Worm (Caenorhabditis elegans) whole organism, mixed stage, embryonic: ENCODE measurements around the gene C55C3.1.

Experiments
- M03D4.4 ChIP-seq: sonication (generic microtip); optimal IDR thresholded peaks from 2 replicates; lab custom pipeline; 2017; ENCODE audit warnings: mild to moderate bottlenecking, missing genetic modification characterization, missing compliant biosample characterization
- blmp-1 ChIP-seq: fragments of 150-350 bp; optimal IDR thresholded peaks from 2 replicates; lab custom pipeline; 2014; ENCODE audit warnings: missing biosample characterization, missing genetic modification characterization
- ceh-39 ChIP-seq: fragments of 150-350 bp; optimal IDR thresholded peaks from 2 replicates; lab custom pipeline; 2014; ENCODE audit warnings: missing biosample characterization, missing genetic modification characterization
- ceh-43 ChIP-seq: fragments of 200-800 bp; sonication (Bioruptor generic); optimal IDR thresholded peaks from 2 replicates; lab custom pipeline; 2018; ENCODE audit warnings: mild to moderate bottlenecking, missing genetic modification characterization, moderate library complexity, missing compliant biosample characterization
- ces-1 ChIP-seq: fragments of 150-350 bp; optimal IDR thresholded peaks from 2 replicates; lab custom pipeline; 2014; ENCODE audit warnings: missing biosample characterization, missing genetic modification reagents, missing genetic modification characterization
- cnd-1 ChIP-seq: fragments of 200-800 bp; sonication (Bioruptor generic); optimal IDR thresholded peaks from 2 replicates; lab custom pipeline; 2018; ENCODE audit warnings: mild to moderate bottlenecking, missing genetic modification characterization, missing compliant biosample characterization
- elt-1 ChIP-seq: sonication (generic microtip); optimal IDR thresholded peaks from 2 replicates; lab custom pipeline; 2017; ENCODE audit warnings: missing genetic modification characterization, mild to moderate bottlenecking, missing compliant biosample characterization, antibody characterized with exemption, moderate library complexity, borderline replicate concordance; ENCODE audit not compliant: insufficient read depth
- elt-3 ChIP-seq: fragments of 150-350 bp; optimal IDR thresholded peaks from 2 replicates; lab custom pipeline; 2014; ENCODE audit warnings: missing biosample characterization, missing genetic modification characterization
- ham-2 ChIP-seq: fragments of 200-800 bp; sonication (Bioruptor generic); optimal IDR thresholded peaks from 2 replicates; lab custom pipeline; 2018; ENCODE audit warnings: mild to moderate bottlenecking, missing genetic modification characterization, missing compliant biosample characterization
- hlh-1 ChIP-seq: fragments of 150-350 bp; optimal IDR thresholded peaks from 2 replicates; lab custom pipeline; 2014; ENCODE audit warnings: missing biosample characterization, missing genetic modification reagents, missing genetic modification characterization
- lin-32 ChIP-seq: fragments of 200-800 bp; sonication (Bioruptor generic); optimal IDR thresholded peaks from 2 replicates; lab custom pipeline; 2018; ENCODE audit warnings: mild to moderate bottlenecking, missing genetic modification characterization, missing compliant biosample characterization
- lsy-2 ChIP-seq: fragments of 150-350 bp; optimal IDR thresholded peaks from 2 replicates; lab custom pipeline; 2014; ENCODE audit warnings: missing biosample characterization, missing genetic modification characterization
- mls-2 ChIP-seq: sonication (generic microtip); optimal IDR thresholded peaks from 2 replicates; lab custom pipeline; 2016; ENCODE audit warnings: mild to moderate bottlenecking, missing genetic modification characterization, moderate library complexity, missing compliant biosample characterization
- nhr-12 ChIP-seq: fragments of 150-350 bp; optimal IDR thresholded peaks from 2 replicates; lab custom pipeline; 2014; ENCODE audit warnings: missing biosample characterization, missing genetic modification characterization
- nhr-28 ChIP-seq: fragments of 150-350 bp; optimal IDR thresholded peaks from 2 replicates; lab custom pipeline; 2014; ENCODE audit warnings: missing biosample characterization, missing genetic modification characterization
- nhr-76 ChIP-seq: sonication (generic microtip); optimal IDR thresholded peaks from 2 replicates; lab custom pipeline; 2017; ENCODE audit warnings: missing biosample characterization, missing genetic modification characterization
- pha-4 ChIP-seq: fragments of 150-350 bp; optimal IDR thresholded peaks from 2 replicates; lab custom pipeline; 2018; ENCODE audit warnings: missing biosample characterization, missing genetic modification reagents, missing genetic modification characterization
- sem-2 ChIP-seq: fragments of 200-800 bp; sonication (Bioruptor generic); optimal IDR thresholded peaks from 2 replicates; lab custom pipeline; 2018; ENCODE audit warnings: mild to moderate bottlenecking, missing genetic modification characterization, missing compliant biosample characterization
- snpc-4 ChIP-seq: fragments of 150-350 bp; optimal IDR thresholded peaks from 2 replicates; lab custom pipeline; 2014; ENCODE audit warnings: missing biosample characterization, missing genetic modification characterization
- tbx-8 ChIP-seq: fragments of 200-800 bp; sonication (Bioruptor generic); optimal IDR thresholded peaks from 2 replicates; lab custom pipeline; 2018; ENCODE audit warnings: mild to moderate bottlenecking, missing genetic modification characterization, moderate library complexity, missing compliant biosample characterization
- unc-120 ChIP-seq: sonication (generic microtip); optimal IDR thresholded peaks from 2 replicates; lab custom pipeline; 2017; ENCODE audit warnings: missing genetic modification characterization, missing compliant biosample characterization; ENCODE audit not compliant: poor library complexity, severe bottlenecking
- unc-39 ChIP-seq: fragments of 150-350 bp; optimal IDR thresholded peaks from 2 replicates; lab custom pipeline; 2014; ENCODE audit warnings: missing biosample characterization, missing genetic modification characterization
- unc-62 ChIP-seq: fragments of 150-350 bp; optimal IDR thresholded peaks from 2 replicates; lab custom pipeline; 2014; ENCODE audit warnings: missing biosample characterization, missing genetic modification reagents, missing genetic modification characterization
- zip-8 ChIP-seq: fragments of 150-350 bp; optimal IDR thresholded peaks from 2 replicates; lab custom pipeline; 2014; ENCODE audit warnings: missing biosample characterization, missing genetic modification characterization
- ztf-11 ChIP-seq: fragments of 150-350 bp; optimal IDR thresholded peaks from 2 replicates; lab custom pipeline; 2014; ENCODE audit warnings: missing biosample characterization, missing genetic modification characterization

The C55C3.1 gene

DNA sequence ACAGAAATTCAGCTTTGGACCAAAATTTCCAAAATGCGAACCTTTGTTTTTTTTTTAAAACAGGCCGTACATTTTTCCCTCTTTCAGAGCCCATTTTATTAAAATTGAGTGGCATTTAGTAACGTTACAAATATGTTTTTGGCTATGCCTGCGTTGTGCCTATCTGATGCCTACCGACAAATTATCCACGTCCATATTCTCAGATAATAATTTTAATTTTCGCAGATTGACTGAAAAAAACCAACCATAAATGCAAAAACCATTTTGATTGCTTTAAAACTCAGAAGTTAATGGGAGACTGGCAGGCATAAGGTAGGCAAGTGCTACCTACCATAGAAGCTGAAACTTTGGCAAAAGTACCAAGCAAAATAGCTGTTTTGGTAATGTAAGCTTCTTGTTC lies 51.8 kb downstream of the C55C3.1 start:
- TF ChIP-seq ces-1 (GFP tag; lab: Kevin White, UChicago) (no peak), mls-2 (tag; lab: Kevin White, UChicago) (no peak), snpc-4 (no peak), ceh-43 (GFP tag; lab: Kevin White, UChicago) (no peak), ceh-39 (no peak), unc-120 (tag; lab: Kevin White, UChicago) (no peak), M03D4.4 (no peak), zip-8 (no peak), cnd-1 (tag; lab: Kevin White, UChicago) (no peak), tbx-8 (GFP tag; lab: Kevin White, UChicago) (no peak), nhr-12 (tag; lab: Kevin White, UChicago) (no peak), nhr-76 (tag; lab: Kevin White, UChicago) (no peak)
- TF ChIP-seq, all 35 proteins: peak for 0

ce11 chrIV:5761211-5761907 lies 52.5 kb downstream of the C55C3.1 start:
- no peak for TF ChIP-seq ztf-11
- peak; percentile 85 for TF ChIP-seq elt-1 (tag; lab: Kevin White, UChicago)
- no peak for TF ChIP-seq ces-1 (GFP tag; lab: Kevin White, UChicago)

ce11 chrIV:5762770-5763169 lies 53.9 kb downstream of the C55C3.1 start:
- TF ChIP-seq blmp-1 (tag; lab: Kevin White, UChicago) (no peak), ceh-39 (no peak), hlh-1 (no peak), sem-2 (no peak), nhr-28 (no peak), lin-32 (GFP tag; lab: Kevin White, UChicago) (no peak), unc-39 (tag; lab: Kevin White, UChicago) (no peak), nhr-76 (tag; lab: Kevin White, UChicago) (no peak), elt-3 (tag; lab: Kevin White, UChicago) (no peak), ztf-11 (no peak), lsy-2 (no peak), ham-2 (GFP tag; lab: Kevin White, UChicago) (no peak), unc-62 (GFP tag; lab: Kevin White, UChicago) (no peak), ceh-43 (GFP tag; lab: Kevin White, UChicago) (no peak), elt-1 (tag; lab: Kevin White, UChicago) (no peak), pha-4 (tag; lab: Kevin White, UChicago) (no peak)
